Worm (Caenorhabditis elegans): ENCODE data around the gene F15E6.6.
A peak's percentile ranks its signal among the peaks of the same experiment; 100 is the strongest.

ce11 chrIV:4319473-4319872 is 35.6 kb upstream of the F15E6.6 start:
- no peak for TF ChIP-seq ref-1 (GFP tag; conservative IDR thresholded peaks at IDR 0.05)
- no peak for TF ChIP-seq flt-1 (GFP tag; IDR thresholded peaks at IDR 0.05)
- no peak for TF ChIP-seq tab-1 (GFP tag; IDR thresholded peaks at IDR 0.05)
- TF ChIP-seq med-1 (GFP tag; optimal IDR thresholded peaks at IDR 0.05; ENCODE audit: insufficient read depth), result no peak
- no peak for TF ChIP-seq klf-2 (GFP tag; conservative IDR thresholded peaks at IDR 0.05)
- TF ChIP-seq T22C8.4 (GFP tag; IDR thresholded peaks at IDR 0.05), result peak; percentile 93

Measured in whole organism, midembryonic.